Worm (Caenorhabditis elegans) whole organism, mixed stage, embryonic: ENCODE measurements around the gene T04A6.3.

Source experiments
- M03D4.4 ChIP-seq: sonication (generic microtip); optimal IDR thresholded peaks from 2 replicates; lab custom pipeline; 2017; ENCODE audit warnings: mild to moderate bottlenecking, missing genetic modification characterization, missing compliant biosample characterization
- bed-3 ChIP-seq: fragments of 200-800 bp; sonication (Bioruptor generic); optimal IDR thresholded peaks from 3 replicates; lab custom pipeline; 2018; ENCODE audit warnings: mild to moderate bottlenecking, missing genetic modification characterization, moderate library complexity, missing compliant biosample characterization
- blmp-1 ChIP-seq: fragments of 150-350 bp; optimal IDR thresholded peaks from 2 replicates; lab custom pipeline; 2014; ENCODE audit warnings: missing biosample characterization, missing genetic modification characterization
- ceh-43 ChIP-seq: fragments of 200-800 bp; sonication (Bioruptor generic); optimal IDR thresholded peaks from 2 replicates; lab custom pipeline; 2018; ENCODE audit warnings: mild to moderate bottlenecking, missing genetic modification characterization, moderate library complexity, missing compliant biosample characterization
- ceh-83 ChIP-seq: fragments of 200-800 bp; sonication (Bioruptor generic); optimal IDR thresholded peaks from 2 replicates; lab custom pipeline; 2018; ENCODE audit warnings: mild to moderate bottlenecking, missing genetic modification characterization, missing compliant biosample characterization
- ces-1 ChIP-seq: fragments of 150-350 bp; optimal IDR thresholded peaks from 2 replicates; lab custom pipeline; 2014; ENCODE audit warnings: missing biosample characterization, missing genetic modification reagents, missing genetic modification characterization
- cnd-1 ChIP-seq: fragments of 200-800 bp; sonication (Bioruptor generic); optimal IDR thresholded peaks from 2 replicates; lab custom pipeline; 2018; ENCODE audit warnings: mild to moderate bottlenecking, missing genetic modification characterization, missing compliant biosample characterization
- elt-1 ChIP-seq: sonication (generic microtip); optimal IDR thresholded peaks from 2 replicates; lab custom pipeline; 2017; ENCODE audit warnings: missing genetic modification characterization, mild to moderate bottlenecking, missing compliant biosample characterization, antibody characterized with exemption, moderate library complexity, borderline replicate concordance; ENCODE audit not compliant: insufficient read depth
- elt-3 ChIP-seq: fragments of 150-350 bp; optimal IDR thresholded peaks from 2 replicates; lab custom pipeline; 2014; ENCODE audit warnings: missing biosample characterization, missing genetic modification characterization
- flh-1 ChIP-seq: fragments of 200-800 bp; sonication (Bioruptor generic); optimal IDR thresholded peaks from 2 replicates; lab custom pipeline; 2018; ENCODE audit warnings: mild to moderate bottlenecking, missing genetic modification characterization, moderate library complexity, missing compliant biosample characterization
- ham-2 ChIP-seq: fragments of 200-800 bp; sonication (Bioruptor generic); optimal IDR thresholded peaks from 2 replicates; lab custom pipeline; 2018; ENCODE audit warnings: mild to moderate bottlenecking, missing genetic modification characterization, missing compliant biosample characterization
- hlh-1 ChIP-seq: fragments of 150-350 bp; optimal IDR thresholded peaks from 2 replicates; lab custom pipeline; 2014; ENCODE audit warnings: missing biosample characterization, missing genetic modification reagents, missing genetic modification characterization
- lin-13 ChIP-seq: fragments of 150-350 bp; optimal IDR thresholded peaks from 2 replicates; lab custom pipeline; 2014; ENCODE audit warnings: missing biosample characterization, missing genetic modification characterization
- lin-32 ChIP-seq: fragments of 200-800 bp; sonication (Bioruptor generic); optimal IDR thresholded peaks from 2 replicates; lab custom pipeline; 2018; ENCODE audit warnings: mild to moderate bottlenecking, missing genetic modification characterization, missing compliant biosample characterization
- lsy-2 ChIP-seq: fragments of 150-350 bp; optimal IDR thresholded peaks from 2 replicates; lab custom pipeline; 2014; ENCODE audit warnings: missing biosample characterization, missing genetic modification characterization
- mab-5 ChIP-seq: fragments of 150-350 bp; optimal IDR thresholded peaks from 2 replicates; lab custom pipeline; 2014; ENCODE audit warnings: missing biosample characterization, missing genetic modification characterization
- mep-1 ChIP-seq: fragments of 150-350 bp; optimal IDR thresholded peaks from 2 replicates; lab custom pipeline; 2017; ENCODE audit warnings: missing biosample characterization, missing genetic modification reagents, missing genetic modification characterization, inconsistent platforms
- mls-2 ChIP-seq: sonication (generic microtip); optimal IDR thresholded peaks from 2 replicates; lab custom pipeline; 2016; ENCODE audit warnings: mild to moderate bottlenecking, missing genetic modification characterization, moderate library complexity, missing compliant biosample characterization
- nhr-2 ChIP-seq: fragments of 150-350 bp; optimal IDR thresholded peaks from 2 replicates; lab custom pipeline; 2014; ENCODE audit warnings: missing biosample characterization, missing genetic modification characterization
- nhr-237 ChIP-seq: fragments of 150-350 bp; optimal IDR thresholded peaks from 2 replicates; lab custom pipeline; 2014; ENCODE audit warnings: missing biosample characterization, missing genetic modification characterization
- nhr-76 ChIP-seq: sonication (generic microtip); optimal IDR thresholded peaks from 2 replicates; lab custom pipeline; 2017; ENCODE audit warnings: missing biosample characterization, missing genetic modification characterization
- pha-4 ChIP-seq: fragments of 150-350 bp; optimal IDR thresholded peaks from 2 replicates; lab custom pipeline; 2018; ENCODE audit warnings: missing biosample characterization, missing genetic modification reagents, missing genetic modification characterization
- sem-2 ChIP-seq: fragments of 200-800 bp; sonication (Bioruptor generic); optimal IDR thresholded peaks from 2 replicates; lab custom pipeline; 2018; ENCODE audit warnings: mild to moderate bottlenecking, missing genetic modification characterization, missing compliant biosample characterization
- snpc-4 ChIP-seq: fragments of 150-350 bp; optimal IDR thresholded peaks from 2 replicates; lab custom pipeline; 2014; ENCODE audit warnings: missing biosample characterization, missing genetic modification characterization
- sptf-1 ChIP-seq: sonication (generic microtip); optimal IDR thresholded peaks from 2 replicates; lab custom pipeline; 2017; ENCODE audit warnings: mild to moderate bottlenecking, missing genetic modification characterization, moderate library complexity, missing compliant biosample characterization
- tbx-8 ChIP-seq: fragments of 200-800 bp; sonication (Bioruptor generic); optimal IDR thresholded peaks from 2 replicates; lab custom pipeline; 2018; ENCODE audit warnings: mild to moderate bottlenecking, missing genetic modification characterization, moderate library complexity, missing compliant biosample characterization
- unc-120 ChIP-seq: sonication (generic microtip); optimal IDR thresholded peaks from 2 replicates; lab custom pipeline; 2017; ENCODE audit warnings: missing genetic modification characterization, missing compliant biosample characterization; ENCODE audit not compliant: poor library complexity, severe bottlenecking
- unc-39 ChIP-seq: fragments of 150-350 bp; optimal IDR thresholded peaks from 2 replicates; lab custom pipeline; 2014; ENCODE audit warnings: missing biosample characterization, missing genetic modification characterization
- unc-62 ChIP-seq: fragments of 150-350 bp; optimal IDR thresholded peaks from 2 replicates; lab custom pipeline; 2014; ENCODE audit warnings: missing biosample characterization, missing genetic modification reagents, missing genetic modification characterization
- zip-8 ChIP-seq: fragments of 150-350 bp; optimal IDR thresholded peaks from 2 replicates; lab custom pipeline; 2014; ENCODE audit warnings: missing biosample characterization, missing genetic modification characterization
- ztf-11 ChIP-seq: fragments of 150-350 bp; optimal IDR thresholded peaks from 2 replicates; lab custom pipeline; 2014; ENCODE audit warnings: missing biosample characterization, missing genetic modification characterization

T04A6.3 gene

ce11 chrIII:7641337-7641736 lies 33.2 kb upstream of the T04A6.3 start:
- no peak for TF ChIP-seq pha-4 (tag; lab: Kevin White, UChicago)
- TF ChIP-seq nhr-76: no peak
- no peak for TF ChIP-seq unc-120 (tag; lab: Kevin White, UChicago)
- TF ChIP-seq elt-3 (tag; lab: Kevin White, UChicago): no peak
- no peak for TF ChIP-seq sptf-1
- no peak for TF ChIP-seq ceh-43 (GFP tag; lab: Kevin White, UChicago)
- no peak for TF ChIP-seq lin-13 (tag; lab: Kevin White, UChicago)
- TF ChIP-seq, all 35 proteins: peak for 0

- TF ChIP-seq cnd-1 (no peak), ztf-11 (tag; lab: Kevin White, UChicago) (no peak), lin-13 (tag; lab: Kevin White, UChicago) (no peak), sem-2 (no peak), unc-62 (GFP tag; lab: Kevin White, UChicago) (no peak), ceh-43 (GFP tag; lab: Kevin White, UChicago) (no peak), pha-4 (tag; lab: Kevin White, UChicago) (no peak), snpc-4 (no peak), hlh-1 (no peak), mls-2 (no peak), mep-1 (tag; lab: Kevin White, UChicago) (no peak), lin-32 (no peak)
These were observed 17.0 kb upstream of the T04A6.3 start, which contains the start of gene fbn-1 for ce11 chrIII:7625086-7625485. Gene fbn-1 (plus strand): TSS chrIII:7625386.

ce11 chrIII:7622922-7623321 lies 14.8 kb upstream of the T04A6.3 start:
- peak; percentile 32 for TF ChIP-seq elt-1 (tag; lab: Kevin White, UChicago)
- TF ChIP-seq ham-2 (GFP tag; lab: Kevin White, UChicago): peak; percentile 38
- no peak for TF ChIP-seq tbx-8 (GFP tag; lab: Kevin White, UChicago)

- TF ChIP-seq M03D4.4 (tag; lab: Kevin White, UChicago) (no peak), unc-62 (GFP tag; lab: Kevin White, UChicago) (peak; percentile 29), ztf-11 (tag; lab: Kevin White, UChicago) (no peak), elt-1 (tag; lab: Kevin White, UChicago) (peak; percentile 31), lin-32 (no peak), mls-2 (no peak), nhr-76 (no peak), mab-5 (no peak), nhr-2 (tag; lab: Kevin White, UChicago) (peak; percentile 75), bed-3 (GFP tag; lab: Kevin White, UChicago) (no peak), ham-2 (GFP tag; lab: Kevin White, UChicago) (no peak), zip-8 (no peak), ceh-83 (GFP tag; lab: Kevin White, UChicago) (no peak), flh-1 (GFP tag; lab: Kevin White, UChicago) (no peak)
These were observed 13.2 kb upstream of the T04A6.3 start for ce11 chrIII:7621355-7621754.

- TF ChIP-seq mab-5 (no peak), ces-1 (GFP tag; lab: Kevin White, UChicago) (no peak), snpc-4 (no peak), pha-4 (tag; lab: Kevin White, UChicago) (no peak), nhr-237 (tag; lab: Kevin White, UChicago) (no peak), unc-62 (GFP tag; lab: Kevin White, UChicago) (no peak), ceh-83 (GFP tag; lab: Kevin White, UChicago) (no peak), nhr-76 (no peak), cnd-1 (no peak), lin-13 (tag; lab: Kevin White, UChicago) (no peak), unc-120 (tag; lab: Kevin White, UChicago) (no peak), sptf-1 (no peak), M03D4.4 (tag; lab: Kevin White, UChicago) (no peak)
These were observed 11.7 kb upstream of the T04A6.3 start for ce11 chrIII:7619846-7620245.

- TF ChIP-seq nhr-76 (no peak), nhr-2 (tag; lab: Kevin White, UChicago) (no peak), elt-1 (tag; lab: Kevin White, UChicago) (no peak), lin-13 (tag; lab: Kevin White, UChicago) (no peak), ham-2 (GFP tag; lab: Kevin White, UChicago) (no peak), bed-3 (GFP tag; lab: Kevin White, UChicago) (no peak), ztf-11 (tag; lab: Kevin White, UChicago) (no peak), lsy-2 (tag; lab: Kevin White, UChicago) (no peak), sem-2 (no peak), unc-39 (tag; lab: Kevin White, UChicago) (no peak), hlh-1 (no peak), ces-1 (GFP tag; lab: Kevin White, UChicago) (no peak), mab-5 (no peak), blmp-1 (tag; lab: Kevin White, UChicago) (no peak), flh-1 (GFP tag; lab: Kevin White, UChicago) (no peak), zip-8 (no peak), tbx-8 (GFP tag; lab: Kevin White, UChicago) (no peak), snpc-4 (no peak), elt-3 (tag; lab: Kevin White, UChicago) (no peak)
These were observed 10.2 kb upstream of the T04A6.3 start for ce11 chrIII:7618294-7618693.
